Fruit fly (Drosophila melanogaster): Measurements from ENCODE around the gene CG13733.

dm6 chr3L:17513893-17514616, 35.3 kb upstream of the CG13733 start, which contains the start of the genes U4-U6-60K and CG7564:
- no peak for TF ChIP-seq so (GFP tag; IDR thresholded peaks at IDR 0.05)
- no peak for TF ChIP-seq en (GFP tag; optimal IDR thresholded peaks at IDR 0.05)
- peak; percentile 14 for TF ChIP-seq twi (tag; optimal IDR thresholded peaks at IDR 0.05)
- TF ChIP-seq Hr78 (GFP tag; optimal IDR thresholded peaks at IDR 0.05) = no peak
- TF ChIP-seq Rfx (GFP tag; IDR thresholded peaks at IDR 0.05) = peak; percentile 79
- TF ChIP-seq CG17829 (tag; optimal IDR thresholded peaks at IDR 0.05) = peak; percentile 53
- peak; percentile 15 for TF ChIP-seq CG13123 (GFP tag; optimal IDR thresholded peaks at IDR 0.05)
- TF ChIP-seq phol (tag; optimal IDR thresholded peaks at IDR 0.05) = peak; percentile 79
- TF ChIP-seq org-1 (GFP tag; optimal IDR thresholded peaks at IDR 0.05) = no peak
- no peak for TF ChIP-seq luna (GFP tag; optimal IDR thresholded peaks at IDR 0.05)
- peak; percentile 79 for TF ChIP-seq Sry-δ (GFP tag; optimal IDR thresholded peaks at IDR 0.05)
- peak; percentile 68 for TF ChIP-seq sd (tag; optimal IDR thresholded peaks at IDR 0.05)
- peak; percentile 54 for TF ChIP-seq lab (GFP tag; optimal IDR thresholded peaks at IDR 0.05)
- peak; percentile 99 for TF ChIP-seq BEAF-32 (GFP tag; optimal IDR thresholded peaks at IDR 0.05)
